Fruit fly (Drosophila melanogaster) whole organism, embryonic: ENCODE results near the gene CG32971.

ENCODE experiments used
- Awh ChIP-seq: fragments of 200-800 bp; sonication (Bioruptor generic); IDR thresholded peaks from 2 replicates; pipeline ENCODE4, ENCODE4 v1.3.6; 2022; ENCODE audit warnings: missing biosample characterization, missing genetic modification characterization
- BtbVII ChIP-seq: fragments of 200-800 bp; sonication (Bioruptor generic); optimal IDR thresholded peaks from 3 replicates; lab custom pipeline; 2017; ENCODE audit warnings: missing biosample characterization, mild to moderate bottlenecking, missing genetic modification characterization
- Bteb2 ChIP-seq: fragments of 200-800 bp; sonication (Bioruptor generic); optimal IDR thresholded peaks from 2 replicates; lab custom pipeline; 2016; ENCODE audit warnings: missing biosample characterization, missing genetic modification characterization
- CG10267 ChIP-seq: fragments of 200-800 bp; sonication (Bioruptor generic); optimal IDR thresholded peaks from 2 replicates; lab custom pipeline; 2018; ENCODE audit warnings: missing biosample characterization, mild to moderate bottlenecking, missing genetic modification characterization, moderate library complexity
- CG10321 ChIP-seq: fragments of 200-800 bp; sonication (Bioruptor generic); IDR thresholded peaks from 2 replicates; pipeline ENCODE4 v1.3.6; 2022; ENCODE audit warnings: missing biosample characterization, missing genetic modification characterization
- CG12071 ChIP-seq: fragments of 200-800 bp; sonication (Bioruptor generic); optimal IDR thresholded peaks from 3 replicates; lab custom pipeline; 2018; ENCODE audit warnings: missing biosample characterization, mild to moderate bottlenecking, missing genetic modification characterization
- CG12155 ChIP-seq: fragments of 200-800 bp; sonication (Bioruptor generic); optimal IDR thresholded peaks from 3 replicates; lab custom pipeline; 2016; ENCODE audit warnings: missing biosample characterization, missing genetic modification characterization
- CG12236 ChIP-seq: fragments of 200-800 bp; sonication (Bioruptor generic); optimal IDR thresholded peaks from 2 replicates; lab custom pipeline; 2016; ENCODE audit warnings: missing biosample characterization, missing genetic modification characterization
- CG13296 ChIP-seq: fragments of 200-800 bp; sonication (Bioruptor generic); optimal IDR thresholded peaks from 3 replicates; lab custom pipeline; 2018; ENCODE audit warnings: missing biosample characterization, mild to moderate bottlenecking, missing genetic modification characterization
- CG14860 ChIP-seq: fragments of 200-800 bp; sonication (Bioruptor generic); IDR thresholded peaks from 3 replicates; pipeline ENCODE4 v1.3.6; 2022; ENCODE audit warnings: missing biosample characterization, missing genetic modification characterization; ENCODE audit not compliant: partially characterized antibody
- CG16779 ChIP-seq: fragments of 200-800 bp; sonication (Bioruptor generic); IDR thresholded peaks from 2 replicates; pipeline ENCODE4 v1.3.6; 2022; ENCODE audit warnings: missing biosample characterization, missing genetic modification characterization
- CG17328 ChIP-seq: fragments of 200-800 bp; sonication (Bioruptor generic); IDR thresholded peaks from 2 replicates; pipeline ENCODE4 v1.3.6; 2022; ENCODE audit warnings: missing biosample characterization, missing genetic modification characterization
- CG4360 ChIP-seq: fragments of 200-800 bp; sonication (Bioruptor generic); IDR thresholded peaks from 2 replicates; pipeline ENCODE4 v1.3.6; 2022; ENCODE audit warnings: missing biosample characterization, missing genetic modification characterization
- CG4404 ChIP-seq: fragments of 200-800 bp; sonication (Bioruptor generic); IDR thresholded peaks from 2 replicates; pipeline ENCODE4 v1.3.6; 2022; ENCODE audit warnings: missing biosample characterization, missing genetic modification characterization
- CG6175 ChIP-seq: fragments of 200-800 bp; sonication (Bioruptor generic); IDR thresholded peaks from 3 replicates; pipeline ENCODE4 v1.3.6; 2022; ENCODE audit warnings: missing biosample characterization, missing genetic modification characterization
- CG6791 ChIP-seq: fragments of 200-800 bp; sonication (Bioruptor generic); IDR thresholded peaks from 3 replicates; pipeline ENCODE4 v1.3.6; 2022; ENCODE audit warnings: missing biosample characterization, missing genetic modification characterization; ENCODE audit not compliant: partially characterized antibody
- CG7271 ChIP-seq: fragments of 200-800 bp; sonication (Bioruptor generic); optimal IDR thresholded peaks from 2 replicates; lab custom pipeline; 2018; ENCODE audit warnings: missing biosample characterization, mild to moderate bottlenecking, missing genetic modification characterization, moderate library complexity
- CG8944 ChIP-seq: fragments of 200-800 bp; sonication (Bioruptor generic); optimal IDR thresholded peaks from 3 replicates; lab custom pipeline; 2016; ENCODE audit warnings: missing biosample characterization, missing genetic modification characterization
- CG9932 ChIP-seq: fragments of 200-800 bp; sonication (Bioruptor generic); IDR thresholded peaks from 2 replicates; pipeline ENCODE4 v1.3.6; 2022; ENCODE audit warnings: missing biosample characterization, missing genetic modification characterization
- Doc3 ChIP-seq: fragments of 200-800 bp; sonication (Bioruptor generic); IDR thresholded peaks from 3 replicates; pipeline ENCODE4 v1.3.6; 2022; ENCODE audit warnings: missing biosample characterization, missing genetic modification characterization; ENCODE audit not compliant: partially characterized antibody
- Dref ChIP-seq: fragments of 200-800 bp; sonication (Bioruptor generic); IDR thresholded peaks from 2 replicates; pipeline ENCODE4 v1.3.6; 2022; ENCODE audit warnings: missing biosample characterization, missing genetic modification characterization
- Hr51 ChIP-seq, 2 experiments: fragments of 200-800 bp; sonication (Bioruptor generic); optimal IDR thresholded peaks; 2 replicates in 1 of 2; 3 replicates in 1 of 2; lab custom pipeline; 2016 to 2018; ENCODE audit warnings: missing biosample characterization in 2 of 2, missing genetic modification characterization in 2 of 2, mild to moderate bottlenecking in 1 of 2, moderate library complexity in 1 of 2
- Hr78 ChIP-seq, 2 experiments: fragments of 200-800 bp in 1 of 2; fragments of >200 bp in 1 of 2; sonication (Bioruptor generic) in 1 of 2; optimal IDR thresholded peaks; 2 replicates each; lab custom pipeline; 2017 to 2019; ENCODE audit warnings: missing biosample characterization in 2 of 2, missing genetic modification characterization in 2 of 2, mild to moderate bottlenecking in 1 of 2, moderate library complexity in 1 of 2
- Optix ChIP-seq: fragments of 200-800 bp; sonication (Bioruptor generic); IDR thresholded peaks from 3 replicates; pipeline ENCODE4 v1.3.6; 2022; ENCODE audit warnings: missing biosample characterization, missing genetic modification characterization
- Poxn ChIP-seq: fragments of 200-800 bp; sonication (Bioruptor generic); IDR thresholded peaks from 2 replicates; pipeline ENCODE4 v1.3.6; 2022; ENCODE audit warnings: missing biosample characterization, missing genetic modification characterization
- Taf1 ChIP-seq: fragments of 200-800 bp; sonication (Bioruptor generic); IDR thresholded peaks from 2 replicates; pipeline ENCODE4 v1.3.6; 2022; ENCODE audit warnings: missing biosample characterization, missing genetic modification characterization
- Usf ChIP-seq: fragments of 200-800 bp; sonication (Bioruptor generic); optimal IDR thresholded peaks from 2 replicates; lab custom pipeline; 2017; ENCODE audit warnings: missing genotype, missing biosample characterization, missing genetic modification characterization
- amos ChIP-seq: fragments of 200-800 bp; sonication (Bioruptor generic); IDR thresholded peaks from 2 replicates; pipeline ENCODE4 v1.3.6; 2022; ENCODE audit warnings: missing biosample characterization, missing genetic modification characterization; ENCODE audit not compliant: partially characterized antibody
- bcd ChIP-seq: fragments of 200-800 bp; sonication (Bioruptor generic); optimal IDR thresholded peaks from 2 replicates; lab custom pipeline; 2017; ENCODE audit warnings: missing biosample characterization, mild to moderate bottlenecking, missing genetic modification characterization
- cas ChIP-seq: fragments of 200-800 bp; sonication (Bioruptor generic); IDR thresholded peaks from 2 replicates; pipeline ENCODE4 v1.3.6; 2022; ENCODE audit warnings: missing biosample characterization, missing genetic modification characterization
- cg ChIP-seq: fragments of 200-800 bp; sonication (Bioruptor generic); optimal IDR thresholded peaks from 3 replicates; lab custom pipeline; 2019; ENCODE audit warnings: missing biosample characterization, mild to moderate bottlenecking, missing genetic modification characterization, moderate library complexity
- chif ChIP-seq, 2 experiments: fragments of 200-800 bp; sonication (Bioruptor generic); optimal IDR thresholded peaks; 3 replicates each; lab custom pipeline; 2016; ENCODE audit warnings: missing biosample characterization in 2 of 2, missing genetic modification characterization in 2 of 2
- cwo ChIP-seq: fragments of 200-800 bp; sonication (Bioruptor generic); optimal IDR thresholded peaks from 3 replicates; lab custom pipeline; 2017; ENCODE audit warnings: missing biosample characterization, missing genetic modification characterization, mild to moderate bottlenecking, moderate library complexity, missing genetic modification reagents
- dati ChIP-seq: fragments of 200-800 bp; sonication (Bioruptor generic); IDR thresholded peaks from 2 replicates; pipeline ENCODE4 v1.3.6; 2022; ENCODE audit warnings: missing biosample characterization, missing genetic modification characterization
- dpn ChIP-seq, 2 experiments: fragments of 200-800 bp; sonication (Bioruptor generic); optimal IDR thresholded peaks; 3 replicates each; lab custom pipeline; 2016; ENCODE audit warnings: missing biosample characterization in 2 of 2, missing genetic modification characterization in 2 of 2
- emc ChIP-seq: fragments of 200-800 bp; sonication (Bioruptor generic); optimal IDR thresholded peaks from 2 replicates; lab custom pipeline; 2016; ENCODE audit warnings: missing biosample characterization, missing genetic modification characterization
- fd64A ChIP-seq: fragments of 200-800 bp; sonication (Bioruptor generic); optimal IDR thresholded peaks from 3 replicates; lab custom pipeline; 2018; ENCODE audit warnings: missing biosample characterization, mild to moderate bottlenecking, missing genetic modification characterization
- gfzf ChIP-seq: fragments of 200-800 bp; sonication (Bioruptor generic); optimal IDR thresholded peaks from 2 replicates; lab custom pipeline; 2016; ENCODE audit warnings: missing biosample characterization, mild to moderate bottlenecking, missing genetic modification characterization, moderate library complexity
- gsb-n ChIP-seq: fragments of 200-800 bp; sonication (Bioruptor generic); optimal IDR thresholded peaks from 3 replicates; lab custom pipeline; 2018; ENCODE audit warnings: missing biosample characterization, mild to moderate bottlenecking, missing genetic modification characterization
- mirr ChIP-seq: fragments of 200-800 bp; sonication (Bioruptor generic); optimal IDR thresholded peaks from 3 replicates; lab custom pipeline; 2018; ENCODE audit warnings: missing biosample characterization, mild to moderate bottlenecking, missing genetic modification characterization
- nerfin-2 ChIP-seq: fragments of 200-800 bp; sonication (Bioruptor generic); IDR thresholded peaks from 2 replicates; pipeline ENCODE4 v1.3.6; 2022; ENCODE audit warnings: missing biosample characterization, missing genetic modification characterization; ENCODE audit not compliant: partially characterized antibody
- nmo ChIP-seq: fragments of 200-800 bp; sonication (Bioruptor generic); optimal IDR thresholded peaks from 2 replicates; lab custom pipeline; 2018; ENCODE audit warnings: missing biosample characterization, mild to moderate bottlenecking, missing genetic modification characterization, moderate library complexity
- oc ChIP-seq: fragments of 200-800 bp; sonication (Bioruptor generic); optimal IDR thresholded peaks from 2 replicates; lab custom pipeline; 2018; ENCODE audit warnings: missing biosample characterization, mild to moderate bottlenecking, missing genetic modification characterization, moderate library complexity
- onecut ChIP-seq: fragments of 200-800 bp; sonication (Bioruptor generic); IDR thresholded peaks from 2 replicates; pipeline ENCODE4 v1.3.6; 2022; ENCODE audit warnings: missing biosample characterization, missing genetic modification characterization
- otp ChIP-seq: fragments of 200-800 bp; sonication (Bioruptor generic); IDR thresholded peaks from 3 replicates; pipeline ENCODE4, ENCODE4 v1.3.6; 2022; ENCODE audit warnings: missing biosample characterization, missing genetic modification characterization
- pho ChIP-seq: fragments of 200-800 bp; sonication (Bioruptor generic); optimal IDR thresholded peaks from 2 replicates; lab custom pipeline; 2016; ENCODE audit warnings: missing biosample characterization, missing genetic modification characterization
- repo ChIP-seq: fragments of 200-800 bp; sonication (Bioruptor generic); optimal IDR thresholded peaks from 2 replicates; lab custom pipeline; 2016; ENCODE audit warnings: missing biosample characterization, missing genetic modification characterization
- sens-2 ChIP-seq: fragments of 200-800 bp; sonication (Bioruptor generic); IDR thresholded peaks from 2 replicates; pipeline ENCODE4 v1.3.6; 2022; ENCODE audit warnings: missing biosample characterization, missing genetic modification characterization
- slp2 ChIP-seq: fragments of 200-800 bp; sonication (Bioruptor generic); optimal IDR thresholded peaks from 2 replicates; lab custom pipeline; 2016; ENCODE audit warnings: missing biosample characterization, missing genetic modification characterization
- sna ChIP-seq: fragments of 200-800 bp; sonication (Bioruptor generic); IDR thresholded peaks from 2 replicates; pipeline ENCODE4 v1.3.6; 2022; ENCODE audit warnings: missing biosample characterization, missing genetic modification characterization; ENCODE audit not compliant: partially characterized antibody

Gene CG32971

dm6 chr2L:14234627-14235308 is 39.9 kb upstream of the CG32971 start (continued):
- TF ChIP-seq CG4404 (GFP tag; lab: Robert Waterston, UW) (no peak), CG8944 (GFP tag; lab: Kevin White, UChicago) (no peak), Doc3 (GFP tag; lab: Robert Waterston, UW) (no peak), amos (GFP tag; lab: Robert Waterston, UW) (no peak), bcd (no peak), onecut (no peak), CG9932 (GFP tag; lab: Robert Waterston, UW) (no peak), chif (GFP tag; optimal IDR thresholded peaks at IDR 0.05; lab: Kevin White, UChicago) (no peak), BtbVII (GFP tag; lab: Kevin White, UChicago) (no peak), cg (GFP tag; lab: Kevin White, UChicago) (no peak), Usf (GFP tag; lab: Kevin White, UChicago) (no peak), CG14860 (no peak), CG7271 (no peak), Taf1 (GFP tag; lab: Robert Waterston, UW) (no peak), CG13296 (GFP tag; lab: Kevin White, UChicago) (no peak), Dref (no peak), slp2 (GFP tag; lab: Kevin White, UChicago) (no peak), Poxn (GFP tag; lab: Robert Waterston, UW) (no peak), nerfin-2 (GFP tag; lab: Robert Waterston, UW) (no peak), sens-2 (GFP tag; lab: Robert Waterston, UW) (no peak), otp (GFP tag; lab: Robert Waterston, UW) (0 out of 3 replicates have a peak, but pooled peaks have one; percentile 28), CG12236 (no peak), pho (GFP tag; lab: Kevin White, UChicago) (no peak), nmo (GFP tag; lab: Kevin White, UChicago) (peak; percentile 49), CG10321 (GFP tag; lab: Robert Waterston, UW) (no peak), CG16779 (GFP tag; lab: Robert Waterston, UW) (no peak), CG6175 (GFP tag; lab: Robert Waterston, UW) (peak; percentile 85; the same call in 2 of the 3 replicates), sna (no peak), cas (GFP tag; lab: Robert Waterston, UW) (no peak), repo (GFP tag; lab: Kevin White, UChicago) (no peak), Hr51 (GFP tag; optimal IDR thresholded peaks at IDR 0.05; lab: Kevin White, UChicago) (no peak), oc (peak; percentile 30), CG12071 (no peak), emc (GFP tag; lab: Kevin White, UChicago) (no peak), cwo (GFP tag; lab: Kevin White, UChicago) (no peak), CG6791 (GFP tag; lab: Robert Waterston, UW) (no peak), CG17328 (no peak; the same call in 1 of the 2 replicates), CG4360 (GFP tag; lab: Robert Waterston, UW) (peak; percentile 80), gsb-n (tag; lab: Kevin White, UChicago) (peak; percentile 3), dati (GFP tag; lab: Robert Waterston, UW) (no peak), CG12155 (GFP tag; lab: Kevin White, UChicago) (no peak), mirr (no peak), Bteb2 (GFP tag; lab: Kevin White, UChicago) (no peak), Hr78 (GFP tag; optimal IDR thresholded peaks at IDR 0.05; lab: Kevin White, UChicago) (no peak), CG10267 (tag; lab: Kevin White, UChicago) (peak; percentile 14), gfzf (GFP tag; lab: Kevin White, UChicago) (no peak), dpn (GFP tag; optimal IDR thresholded peaks at IDR 0.05; lab: Kevin White, UChicago) (no peak), Optix (GFP tag; lab: Robert Waterston, UW) (no peak), fd64A (GFP tag; lab: Kevin White, UChicago) (peak; percentile 7), Awh (no peak)
